Fruit fly (Drosophila melanogaster): ENCODE results near the gene CG5953.

DNA sequence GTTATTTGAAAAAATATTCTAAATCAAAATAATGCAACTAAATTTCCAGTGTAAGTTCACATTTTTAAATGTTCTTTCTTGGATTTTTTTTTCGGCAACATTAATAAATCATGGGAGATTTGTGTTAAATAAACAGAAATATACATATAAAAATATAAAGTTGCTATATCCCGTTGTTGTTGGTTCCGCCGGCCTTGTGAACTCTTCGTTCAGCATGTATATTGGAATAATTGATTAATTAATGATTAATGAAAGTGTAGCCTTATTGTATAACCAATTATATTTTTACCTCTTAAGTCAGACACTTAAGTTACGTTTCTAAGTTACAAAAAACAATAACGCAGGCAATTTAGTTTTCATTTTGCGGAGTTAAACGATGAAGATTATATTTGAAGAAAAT, 25.5 kb downstream of the CG5953 start:
- no peak for TF ChIP-seq CG8478 (optimal IDR thresholded peaks at IDR 0.05)
- no peak for TF ChIP-seq CTCF (optimal IDR thresholded peaks at IDR 0.05)

Data from S2 (cell line).